Worm (Caenorhabditis elegans): Measurements from ENCODE around the gene grd-8.

DNA sequence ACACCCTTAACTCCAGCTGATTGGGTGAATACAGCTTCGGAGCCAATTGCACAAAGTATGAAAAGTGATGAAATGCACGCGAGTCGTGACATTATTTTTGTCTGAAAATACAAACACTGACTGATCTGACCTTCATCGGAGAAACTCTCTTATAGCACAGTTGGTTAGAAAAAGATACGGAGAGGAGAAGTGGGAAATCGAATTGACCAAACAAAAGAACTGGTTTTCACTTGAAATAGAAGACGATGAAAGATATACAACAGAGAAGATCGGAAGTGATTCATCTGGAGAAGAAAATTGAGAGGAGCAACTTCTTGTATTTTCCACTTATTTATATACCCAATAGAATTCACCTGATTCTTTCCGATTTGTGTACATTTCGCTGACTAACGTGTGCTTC lies 4.5 kb upstream of the grd-8 start, which contains the start of gene ttr-33:
- no peak for TF ChIP-seq lin-13 (GFP tag; optimal IDR thresholded peaks at IDR 0.05)
- TF ChIP-seq ztf-11 (tag; optimal IDR thresholded peaks at IDR 0.05): no peak
- TF ChIP-seq elt-3 (tag; optimal IDR thresholded peaks at IDR 0.05): peak in 1 of 6 experiments; percentile 3
- no peak for TF ChIP-seq aly-2 (tag; optimal IDR thresholded peaks at IDR 0.05)
- no peak for TF ChIP-seq skn-1 (tag; optimal IDR thresholded peaks at IDR 0.05)
- TF ChIP-seq nhr-11 (tag; optimal IDR thresholded peaks at IDR 0.05): no peak
